Worm (Caenorhabditis elegans) whole organism, midembryonic: Measurements from ENCODE around the gene txbp-3.

ENCODE experiments used
- cog-1 ChIP-seq: sonication (generic microtip); optimal IDR thresholded peaks from 2 replicates; lab custom pipeline; 2016; ENCODE audit warnings: missing genetic modification characterization, missing compliant biosample characterization
- flt-1 ChIP-seq: fragments of 200-800 bp; sonication (Bioruptor generic); IDR thresholded peaks from 2 replicates; pipeline ENCODE4 v1.3.6; 2022; ENCODE audit warnings: missing genetic modification characterization, missing compliant biosample characterization
- klf-2 ChIP-seq: fragments of 200-800 bp; sonication (Bioruptor generic); conservative IDR thresholded peaks from 2 replicates; pipeline ENCODE4 v1.3.6; 2022; ENCODE audit warnings: missing genetic modification reagents, missing genetic modification characterization, missing compliant biosample characterization
- med-1 ChIP-seq: sonication (generic microtip); optimal IDR thresholded peaks from 2 replicates; lab custom pipeline; 2017; ENCODE audit warnings: missing genetic modification characterization, mild to moderate bottlenecking, missing compliant biosample characterization, antibody characterized with exemption, missing genetic modification reagents; ENCODE audit not compliant: insufficient read depth
- ref-1 ChIP-seq: fragments of 200-800 bp; sonication (Bioruptor generic); conservative IDR thresholded peaks from 2 replicates; pipeline ENCODE4 v1.3.6; 2022; ENCODE audit warnings: missing genetic modification reagents, missing genetic modification characterization, missing compliant biosample characterization
- tab-1 ChIP-seq: fragments of 200-800 bp; sonication (Bioruptor generic); IDR thresholded peaks from 2 replicates; pipeline ENCODE4 v1.3.6; 2022; ENCODE audit warnings: missing genetic modification characterization, missing compliant biosample characterization
- ztf-23 ChIP-seq: fragments of 200-800 bp; sonication (Bioruptor generic); IDR thresholded peaks from 2 replicates; pipeline ENCODE4 v1.3.6; 2022; ENCODE audit warnings: missing genetic modification reagents, missing genetic modification characterization, missing compliant biosample characterization
- ztf-29 ChIP-seq: fragments of 200-800 bp; sonication (Bioruptor generic); IDR thresholded peaks from 2 replicates; pipeline ENCODE4 v1.3.6; 2022; ENCODE audit warnings: missing genetic modification reagents, missing genetic modification characterization, missing compliant biosample characterization

DNA sequence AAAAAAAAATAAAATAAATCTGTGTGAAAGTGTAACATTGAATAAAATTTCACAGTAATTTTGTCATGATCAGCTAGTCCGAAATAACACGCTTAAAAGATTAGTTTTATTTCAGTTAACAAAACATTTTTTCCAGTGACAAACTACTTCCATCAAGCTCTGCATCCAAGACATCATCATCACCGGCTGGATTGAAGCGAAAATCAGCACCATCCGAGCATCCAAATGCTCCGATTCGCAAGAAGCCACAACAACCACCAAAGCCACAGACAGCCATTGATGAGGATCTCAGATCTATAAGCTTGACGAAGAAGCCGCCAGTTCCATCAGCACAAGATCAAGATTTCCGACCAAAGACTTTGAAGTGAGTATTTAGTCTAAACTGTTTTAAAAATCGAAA, 20.0 kb downstream of the txbp-3 start:
- no peak for TF ChIP-seq tab-1 (GFP tag; lab: Robert Waterston, UW)
- no peak for TF ChIP-seq klf-2 (GFP tag; lab: Robert Waterston, UW)
- TF ChIP-seq cog-1 (tag; lab: Kevin White, UChicago) = no peak
- no peak for TF ChIP-seq flt-1
- TF ChIP-seq ref-1 (GFP tag; lab: Robert Waterston, UW) = no peak
- TF ChIP-seq ztf-29 (GFP tag; lab: Robert Waterston, UW) = no peak
- TF ChIP-seq med-1 (GFP tag; lab: Kevin White, UChicago) = no peak
- TF ChIP-seq ztf-23 (GFP tag; lab: Robert Waterston, UW) = no peak
